Fruit fly (Drosophila melanogaster): ENCODE data around the gene Pburs.

Gene Pburs

dm6 chr2L:14451286-14451685, 34.2 kb upstream of the Pburs start:
- no peak for TF ChIP-seq TFAM (GFP tag; optimal IDR thresholded peaks at IDR 0.05)
- peak; percentile 7 for TF ChIP-seq CG12391 (tag; optimal IDR thresholded peaks at IDR 0.05)
- no peak for TF ChIP-seq gfzf (GFP tag; optimal IDR thresholded peaks at IDR 0.05)
- TF ChIP-seq chif (GFP tag; optimal IDR thresholded peaks at IDR 0.05), result peak in 1 of 2 experiments; percentile 21
- no peak for TF ChIP-seq Dad (GFP tag; optimal IDR thresholded peaks at IDR 0.05)
- TF ChIP-seq PHDP (tag; optimal IDR thresholded peaks at IDR 0.05), result no peak
- no peak for TF ChIP-seq h (optimal IDR thresholded peaks at IDR 0.05)
- no peak for TF ChIP-seq CG9215 (GFP tag; IDR thresholded peaks at IDR 0.05)
- no peak for TF ChIP-seq NFAT (GFP tag; IDR thresholded peaks at IDR 0.05)
- no peak for TF ChIP-seq CG6854 (GFP tag; optimal IDR thresholded peaks at IDR 0.05)
- TF ChIP-seq dmrt99B (tag; optimal IDR thresholded peaks at IDR 0.05), result no peak
- no peak for TF ChIP-seq CG13296 (GFP tag; optimal IDR thresholded peaks at IDR 0.05)
- no peak for TF ChIP-seq fu2 (GFP tag; optimal IDR thresholded peaks at IDR 0.05)
- TF ChIP-seq Med (GFP tag), result peak; percentile 60
- TF ChIP-seq CG15269 (tag; optimal IDR thresholded peaks at IDR 0.05), result no peak
- TF ChIP-seq exex (tag; optimal IDR thresholded peaks at IDR 0.05), result no peak
- TF ChIP-seq rib (GFP tag; IDR thresholded peaks at IDR 0.05), result no peak
- TF ChIP-seq sim (GFP tag; IDR thresholded peaks at IDR 0.05), result no peak
- TF ChIP-seq Ravus (GFP tag; IDR thresholded peaks at IDR 0.05), result no peak
- TF ChIP-seq BEAF-32 (GFP tag; optimal IDR thresholded peaks at IDR 0.05), result no peak
- peak; percentile 57 for TF ChIP-seq Drgx (GFP tag; IDR thresholded peaks at IDR 0.05)
- no peak for TF ChIP-seq CG30431 (GFP tag; optimal IDR thresholded peaks at IDR 0.05)
- TF ChIP-seq Neu2 (GFP tag; optimal IDR thresholded peaks at IDR 0.05; ENCODE audit: borderline replicate concordance), result no peak
- TF ChIP-seq phol (tag; optimal IDR thresholded peaks at IDR 0.05), result peak; percentile 12
- TF ChIP-seq tio (GFP tag; optimal IDR thresholded peaks at IDR 0.05), result no peak
- TF ChIP-seq bowl (GFP tag; IDR thresholded peaks at IDR 0.05), result no peak
- TF ChIP-seq CG10565 (GFP tag; optimal IDR thresholded peaks at IDR 0.05), result no peak
- TF ChIP-seq CG11085 (GFP tag; IDR thresholded peaks at IDR 0.05), result no peak
- TF ChIP-seq ab (GFP tag; optimal IDR thresholded peaks at IDR 0.05), result no peak
- no peak for TF ChIP-seq Vsx1 (GFP tag; optimal IDR thresholded peaks at IDR 0.05)
- no peak for TF ChIP-seq emc (GFP tag; optimal IDR thresholded peaks at IDR 0.05)
- no peak for TF ChIP-seq CG2199 (GFP tag; IDR thresholded peaks at IDR 0.05)
- no peak for TF ChIP-seq CG10431 (GFP tag; optimal IDR thresholded peaks at IDR 0.05)
- no peak for TF ChIP-seq CG16863 (GFP tag; optimal IDR thresholded peaks at IDR 0.05)
- TF ChIP-seq ken (GFP tag; IDR thresholded peaks at IDR 0.05), result 0 out of 3 replicates have a peak, but pooled peaks have one; percentile 34
- no peak for TF ChIP-seq lbe (GFP tag; optimal IDR thresholded peaks at IDR 0.05)
- TF ChIP-seq CG4282 (GFP tag; optimal IDR thresholded peaks at IDR 0.05), result no peak
- no peak for TF ChIP-seq gce (GFP tag; IDR thresholded peaks at IDR 0.05)
- TF ChIP-seq CG1603 (tag; optimal IDR thresholded peaks at IDR 0.05), result no peak
- no peak for TF ChIP-seq D (optimal IDR thresholded peaks at IDR 0.05)
- peak; percentile 33 for TF ChIP-seq D (GFP tag; optimal IDR thresholded peaks at IDR 0.05)
- no peak for TF ChIP-seq Sry-β (GFP tag; optimal IDR thresholded peaks at IDR 0.05)
- no peak for TF ChIP-seq jigr1 (GFP tag; IDR thresholded peaks at IDR 0.05)
- no peak for TF ChIP-seq gsb-n (tag; optimal IDR thresholded peaks at IDR 0.05)
- no peak for TF ChIP-seq toy (GFP tag; IDR thresholded peaks at IDR 0.05)
- no peak for TF ChIP-seq ems (GFP tag; optimal IDR thresholded peaks at IDR 0.05)
- no peak for TF ChIP-seq CG31441 (GFP tag; IDR thresholded peaks at IDR 0.05)
- TF ChIP-seq CG18599 (GFP tag; optimal IDR thresholded peaks at IDR 0.05), result no peak
- TF ChIP-seq hb (GFP tag; IDR thresholded peaks at IDR 0.05; ENCODE audit: partially characterized antibody), result no peak
- TF ChIP-seq CG5245 (GFP tag; optimal IDR thresholded peaks at IDR 0.05), result no peak
- TF ChIP-seq CG14710 (tag; optimal IDR thresholded peaks at IDR 0.05), result peak; percentile 13
- no peak for TF ChIP-seq Ets65A (GFP tag)
- TF ChIP-seq oc (tag; optimal IDR thresholded peaks at IDR 0.05), result peak; percentile 29
